Worm (Caenorhabditis elegans) whole organism, young adult: ENCODE measurements around the gene Y44A6C.2.

Experiments
- attf-5 ChIP-seq: fragments of 200-800 bp; sonication (Bioruptor generic); optimal IDR thresholded peaks from 2 replicates; lab custom pipeline; 2018; ENCODE audit warnings: mild to moderate bottlenecking, missing genetic modification characterization, missing compliant biosample characterization
- madf-3 ChIP-seq: fragments of 200-800 bp; sonication (Bioruptor generic); IDR thresholded peaks from 2 replicates; pipeline ENCODE4 v1.3.6; 2022; ENCODE audit warnings: missing genetic modification reagents, missing genetic modification characterization, missing compliant biosample characterization
- mxl-1 ChIP-seq: sonication (generic microtip); optimal IDR thresholded peaks from 2 replicates; lab custom pipeline; 2016; ENCODE audit warnings: missing genetic modification characterization, missing compliant biosample characterization
- nfya-1 ChIP-seq: sonication (generic microtip); optimal IDR thresholded peaks from 2 replicates; lab custom pipeline; 2017; ENCODE audit warnings: antibody characterized with exemption, missing compliant biosample characterization, missing genetic modification characterization, borderline replicate concordance; ENCODE audit not compliant: insufficient read depth
- nhr-179 ChIP-seq: sonication (generic microtip); optimal IDR thresholded peaks from 2 replicates; lab custom pipeline; 2016; ENCODE audit warnings: mild to moderate bottlenecking, missing genetic modification characterization, missing compliant biosample characterization

ce11 chrV:20753838-20754503 is 31.9 kb downstream of the Y44A6C.2 start:
- TF ChIP-seq nhr-179 = no peak
- no peak for TF ChIP-seq attf-5 (GFP tag; lab: Kevin White, UChicago)
- TF ChIP-seq nfya-1 (tag; lab: Kevin White, UChicago) = no peak
- TF ChIP-seq madf-3 = no peak
- no peak for TF ChIP-seq mxl-1 (tag; lab: Kevin White, UChicago)
